Worm (Caenorhabditis elegans): ENCODE measurements around the gene grd-7.

The grd-7 gene

ce11 chrX:7314564-7314963 is 45.3 kb upstream of the grd-7 start:
- TF ChIP-seq crh-2 (tag; optimal IDR thresholded peaks at IDR 0.05) (peak; percentile 29), fos-1 (tag; optimal IDR thresholded peaks at IDR 0.05) (peak; percentile 34), nhr-12 (tag; optimal IDR thresholded peaks at IDR 0.05) (no peak)

ce11 chrX:7313236-7313635 is 44.0 kb upstream of the grd-7 start:
- TF ChIP-seq egl-27 (tag; optimal IDR thresholded peaks at IDR 0.05) (no peak), ama-1 (optimal IDR thresholded peaks at IDR 0.05) (no peak)

DNA sequence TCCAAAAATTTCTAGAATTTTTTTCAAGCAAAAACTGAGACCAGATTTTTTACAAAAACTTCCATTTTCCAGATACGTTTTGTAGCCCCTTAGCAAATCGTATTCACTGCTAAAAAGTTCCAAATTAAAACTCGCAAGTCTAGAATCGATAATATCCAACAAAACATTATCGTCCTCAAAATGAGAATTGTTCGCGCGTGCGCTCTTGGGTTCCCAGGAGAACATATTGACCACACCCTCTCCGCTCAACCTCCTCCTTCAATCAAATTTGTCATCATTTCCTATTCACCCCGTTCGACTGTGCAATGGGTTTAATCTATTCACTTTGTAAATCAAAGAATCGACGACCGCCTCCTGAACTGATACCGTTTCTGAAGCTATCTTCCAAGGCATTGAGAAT is 42.6 kb upstream of the grd-7 start:
- TF ChIP-seq alr-1 (tag; optimal IDR thresholded peaks at IDR 0.05): no peak
- TF ChIP-seq unc-55 (GFP tag; optimal IDR thresholded peaks at IDR 0.05): no peak
- no peak for TF ChIP-seq nhr-237 (tag; optimal IDR thresholded peaks at IDR 0.05)
- TF ChIP-seq zag-1 (tag; optimal IDR thresholded peaks at IDR 0.05): no peak
- TF ChIP-seq crh-2 (tag; optimal IDR thresholded peaks at IDR 0.05): no peak
- no peak for TF ChIP-seq elt-3 (tag; optimal IDR thresholded peaks at IDR 0.05)

ce11 chrX:7309775-7310174 is 40.5 kb upstream of the grd-7 start, which contains the start of the genes his-38 and his-40:
TSS of gene his-38 (minus strand) at chrX:7309875.
TSS of gene his-40 (plus strand) at chrX:7310110.
- TF ChIP-seq lin-13 (GFP tag; optimal IDR thresholded peaks at IDR 0.05): no peak

DNA sequence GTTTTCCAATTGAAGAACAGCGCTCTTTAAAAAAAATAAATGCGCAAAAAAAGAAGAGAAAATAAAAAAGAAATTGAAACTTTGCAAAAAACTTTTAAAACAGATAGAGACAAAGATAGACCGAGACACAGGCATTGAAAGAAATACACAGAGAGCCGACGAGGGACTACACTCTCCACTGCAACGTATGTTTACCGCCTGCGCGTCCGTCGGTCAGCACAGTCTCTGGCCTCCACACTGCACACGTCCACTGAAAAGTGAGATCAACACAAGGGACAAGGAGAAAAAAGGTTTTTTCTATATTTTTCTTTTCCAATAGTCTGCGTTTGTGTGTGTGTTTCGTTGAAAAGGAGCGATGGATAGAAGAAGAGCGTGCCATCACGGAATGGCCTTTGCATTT is 37.2 kb upstream of the grd-7 start:
- TF ChIP-seq egl-27 (tag; optimal IDR thresholded peaks at IDR 0.05): no peak
- TF ChIP-seq C34F6.9 (tag; optimal IDR thresholded peaks at IDR 0.05): peak; percentile 75
- TF ChIP-seq zag-1 (tag; optimal IDR thresholded peaks at IDR 0.05): peak; percentile 76
- TF ChIP-seq mbf-1 (tag; optimal IDR thresholded peaks at IDR 0.05): no peak
- peak; percentile 65 for TF ChIP-seq blmp-1 (tag; optimal IDR thresholded peaks at IDR 0.05; ENCODE audit: insufficient read depth)
- TF ChIP-seq Y55F3AM.14 (GFP tag; optimal IDR thresholded peaks at IDR 0.05): peak; percentile 13
- no peak for TF ChIP-seq nhr-21 (tag; optimal IDR thresholded peaks at IDR 0.05)
- no peak for TF ChIP-seq sem-4 (tag; optimal IDR thresholded peaks at IDR 0.05)
- TF ChIP-seq ceh-16 (tag; optimal IDR thresholded peaks at IDR 0.05): no peak
- TF ChIP-seq ZK546.5 (tag; optimal IDR thresholded peaks at IDR 0.05): no peak
- peak; percentile 37 for TF ChIP-seq lin-11 (tag; optimal IDR thresholded peaks at IDR 0.05)
- no peak for TF ChIP-seq lin-39 (tag; optimal IDR thresholded peaks at IDR 0.05)
- peak; percentile 10 for TF ChIP-seq snpc-4 (tag; optimal IDR thresholded peaks at IDR 0.05)
- TF ChIP-seq unc-55 (GFP tag; optimal IDR thresholded peaks at IDR 0.05): peak; percentile 81
- TF ChIP-seq crh-2 (tag; optimal IDR thresholded peaks at IDR 0.05): peak; percentile 85
- no peak for TF ChIP-seq ama-1 (optimal IDR thresholded peaks at IDR 0.05)
- peak in 1 of 2 experiments; percentile 3 for TF ChIP-seq mdl-1 (tag; optimal IDR thresholded peaks at IDR 0.05)
- no peak for TF ChIP-seq ztf-11 (tag; optimal IDR thresholded peaks at IDR 0.05)
- TF ChIP-seq nhr-77 (tag; optimal IDR thresholded peaks at IDR 0.05): no peak
- TF ChIP-seq sma-3 (GFP tag; optimal IDR thresholded peaks at IDR 0.05): peak; percentile 26
- no peak for TF ChIP-seq ceh-82 (tag; optimal IDR thresholded peaks at IDR 0.05)
- no peak for TF ChIP-seq peb-1 (tag; optimal IDR thresholded peaks at IDR 0.05)
- no peak for TF ChIP-seq ztf-1 (GFP tag; conservative IDR thresholded peaks at IDR 0.05)
- no peak for TF ChIP-seq aly-2 (tag; optimal IDR thresholded peaks at IDR 0.05)
- TF ChIP-seq F13H6.1 (tag; optimal IDR thresholded peaks at IDR 0.05): peak; percentile 85
- TF ChIP-seq mab-5 (tag; optimal IDR thresholded peaks at IDR 0.05): no peak
- no peak for TF ChIP-seq skn-1 (tag; optimal IDR thresholded peaks at IDR 0.05)
- no peak for TF ChIP-seq nhr-12 (tag; optimal IDR thresholded peaks at IDR 0.05)
- TF ChIP-seq sma-9 (GFP tag; optimal IDR thresholded peaks at IDR 0.05): peak; percentile 89
- TF ChIP-seq sma-9 (tag; optimal IDR thresholded peaks at IDR 0.05): no peak
- TF ChIP-seq R02D3.7 (tag; optimal IDR thresholded peaks at IDR 0.05): no peak
- TF ChIP-seq fos-1 (tag; optimal IDR thresholded peaks at IDR 0.05): peak; percentile 73
- no peak for TF ChIP-seq gmeb-1 (tag; optimal IDR thresholded peaks at IDR 0.05)
- TF ChIP-seq dmd-4 (tag; optimal IDR thresholded peaks at IDR 0.05): no peak
- peak; percentile 84 for TF ChIP-seq nhr-129 (tag; optimal IDR thresholded peaks at IDR 0.05)
- no peak for TF ChIP-seq nhr-237 (tag; optimal IDR thresholded peaks at IDR 0.05)
- peak; percentile 11 to 59 for TF ChIP-seq lsy-2 (tag; optimal IDR thresholded peaks at IDR 0.05)
- TF ChIP-seq nhr-23 (tag; optimal IDR thresholded peaks at IDR 0.05): no peak
- no peak for TF ChIP-seq elt-3 (tag; optimal IDR thresholded peaks at IDR 0.05)
- TF ChIP-seq nhr-25 (tag; optimal IDR thresholded peaks at IDR 0.05): peak; percentile 52
- no peak for TF ChIP-seq unc-62 (GFP tag; optimal IDR thresholded peaks at IDR 0.05)
- no peak for TF ChIP-seq alr-1 (tag; optimal IDR thresholded peaks at IDR 0.05)
- TF ChIP-seq nhr-6 (tag; optimal IDR thresholded peaks at IDR 0.05): peak; percentile 14
- TF ChIP-seq nhr-11 (tag; optimal IDR thresholded peaks at IDR 0.05): no peak
- no peak for TF ChIP-seq unc-39 (tag; optimal IDR thresholded peaks at IDR 0.05)
